Worm (Caenorhabditis elegans) whole organism, early embryonic: ENCODE results near the gene brap-2.

Source experiments
- B0310.2 ChIP-seq: sonication (generic microtip); optimal IDR thresholded peaks from 2 replicates; lab custom pipeline; 2016; ENCODE audit warnings: mild to moderate bottlenecking, missing genetic modification characterization, missing compliant biosample characterization
- F13C5.2 ChIP-seq: sonication (generic microtip); optimal IDR thresholded peaks from 2 replicates; lab custom pipeline; 2017; ENCODE audit warnings: mild to moderate bottlenecking, missing genetic modification characterization, inconsistent platforms, missing compliant biosample characterization
- aly-1 ChIP-seq: sonication (generic microtip); optimal IDR thresholded peaks from 2 replicates; lab custom pipeline; 2016; ENCODE audit warnings: missing genetic modification characterization, missing compliant biosample characterization
- ama-1 ChIP-seq: fragments of 150-350 bp; optimal IDR thresholded peaks from 2 replicates; lab custom pipeline; 2014
- ceh-13 ChIP-seq: fragments of 200-800 bp; sonication (Bioruptor generic); optimal IDR thresholded peaks from 2 replicates; lab custom pipeline; 2018; ENCODE audit warnings: mild to moderate bottlenecking, missing genetic modification characterization, missing compliant biosample characterization
- ceh-36 ChIP-seq: sonication (generic microtip); optimal IDR thresholded peaks from 2 replicates; lab custom pipeline; 2016; ENCODE audit warnings: missing genetic modification characterization, inconsistent platforms, missing compliant biosample characterization
- ets-7 ChIP-seq: sonication (generic microtip); optimal IDR thresholded peaks from 2 replicates; lab custom pipeline; 2016; ENCODE audit warnings: missing genotype, missing genetic modification characterization, missing compliant biosample characterization
- flt-1 ChIP-seq: fragments of 200-800 bp; sonication (Bioruptor generic); IDR thresholded peaks from 2 replicates; pipeline ENCODE4 v1.3.6; 2022; ENCODE audit warnings: missing genetic modification characterization, missing compliant biosample characterization
- hmbx-1 ChIP-seq: sonication (generic microtip); optimal IDR thresholded peaks from 2 replicates; lab custom pipeline; 2016; ENCODE audit warnings: mild to moderate bottlenecking, missing genetic modification characterization, missing compliant biosample characterization
- hmg-4 ChIP-seq: fragments of 200-800 bp; sonication (Bioruptor generic); optimal IDR thresholded peaks from 2 replicates; lab custom pipeline; 2018; ENCODE audit warnings: mild to moderate bottlenecking, missing genetic modification characterization, missing compliant biosample characterization
- hnd-1 ChIP-seq: sonication (generic microtip); optimal IDR thresholded peaks from 2 replicates; lab custom pipeline; 2016; ENCODE audit warnings: missing genetic modification characterization, missing compliant biosample characterization
- pes-1 ChIP-seq: fragments of 200-800 bp; sonication (Bioruptor generic); IDR thresholded peaks from 2 replicates; pipeline ENCODE4 v1.3.6; 2022; ENCODE audit warnings: missing genetic modification reagents, missing genetic modification characterization, missing compliant biosample characterization
- scrt-1 ChIP-seq: fragments of 200-800 bp; sonication (Bioruptor generic); IDR thresholded peaks from 2 replicates; pipeline ENCODE4 v1.3.6; 2022; ENCODE audit warnings: missing genetic modification characterization, missing compliant biosample characterization
- sea-1 ChIP-seq: fragments of 200-800 bp; sonication (Bioruptor generic); conservative IDR thresholded peaks from 2 replicates; pipeline ENCODE4 v1.3.6; 2022; ENCODE audit warnings: missing genetic modification characterization, missing compliant biosample characterization
- tbx-11 ChIP-seq: fragments of 200-800 bp; sonication (Bioruptor generic); IDR thresholded peaks from 2 replicates; pipeline ENCODE4 v1.3.6; 2022; ENCODE audit warnings: missing genetic modification characterization, missing compliant biosample characterization
- tbx-37 ChIP-seq: fragments of 200-800 bp; sonication (Bioruptor generic); conservative IDR thresholded peaks from 2 replicates; pipeline ENCODE4 v1.3.6; 2022; ENCODE audit warnings: missing genetic modification reagents, missing genetic modification characterization, missing compliant biosample characterization
- tra-4 ChIP-seq: sonication (generic microtip); optimal IDR thresholded peaks from 2 replicates; lab custom pipeline; 2017; ENCODE audit warnings: missing genetic modification characterization, missing compliant biosample characterization

The brap-2 gene

DNA sequence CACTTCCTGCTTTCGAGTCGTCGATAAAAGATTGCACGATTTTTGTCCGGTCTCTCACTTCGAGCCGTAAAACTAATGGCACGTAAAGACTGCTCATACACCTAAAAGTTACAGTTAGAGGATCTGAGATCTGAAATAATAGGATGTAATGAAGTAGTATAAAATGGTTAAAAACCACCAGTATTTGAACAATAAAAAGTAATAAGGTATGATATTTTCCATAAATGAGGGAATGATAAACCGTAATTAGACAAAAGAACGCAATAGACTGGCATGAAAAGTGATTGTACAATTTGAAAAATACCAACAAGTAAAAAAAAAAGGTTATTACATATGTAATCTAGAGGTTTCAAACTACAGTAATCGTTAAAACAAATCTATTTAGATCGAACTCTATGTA is at the start of gene brap-2:
brap-2 (minus strand) TSS at position 101 of the 400 bp plus-strand sequence.
- TF ChIP-seq hmbx-1 (tag; lab: Kevin White, UChicago) = no peak
- no peak for TF ChIP-seq B0310.2 (tag; lab: Kevin White, UChicago)
- TF ChIP-seq scrt-1 (GFP tag; lab: Robert Waterston, UW) = no peak
- TF ChIP-seq pes-1 (GFP tag; lab: Robert Waterston, UW) = no peak
- TF ChIP-seq ceh-36 (tag; lab: Kevin White, UChicago) = no peak
- TF ChIP-seq tra-4 (tag; lab: Kevin White, UChicago) = no peak
- TF ChIP-seq hnd-1 (tag; lab: Kevin White, UChicago) = no peak
- TF ChIP-seq tbx-11 (GFP tag; lab: Robert Waterston, UW) = no peak
- TF ChIP-seq sea-1 (GFP tag; lab: Robert Waterston, UW) = no peak
- TF ChIP-seq hmg-4 = no peak
- TF ChIP-seq ets-7 (tag; lab: Kevin White, UChicago) = no peak
- TF ChIP-seq aly-1 (tag; lab: Kevin White, UChicago) = no peak
- TF ChIP-seq tbx-37 = no peak
- TF ChIP-seq flt-1 (GFP tag; lab: Robert Waterston, UW) = no peak
- TF ChIP-seq ama-1 (lab: Kevin White, UChicago) = no peak
- TF ChIP-seq ceh-13 (GFP tag; lab: Kevin White, UChicago) = no peak

DNA sequence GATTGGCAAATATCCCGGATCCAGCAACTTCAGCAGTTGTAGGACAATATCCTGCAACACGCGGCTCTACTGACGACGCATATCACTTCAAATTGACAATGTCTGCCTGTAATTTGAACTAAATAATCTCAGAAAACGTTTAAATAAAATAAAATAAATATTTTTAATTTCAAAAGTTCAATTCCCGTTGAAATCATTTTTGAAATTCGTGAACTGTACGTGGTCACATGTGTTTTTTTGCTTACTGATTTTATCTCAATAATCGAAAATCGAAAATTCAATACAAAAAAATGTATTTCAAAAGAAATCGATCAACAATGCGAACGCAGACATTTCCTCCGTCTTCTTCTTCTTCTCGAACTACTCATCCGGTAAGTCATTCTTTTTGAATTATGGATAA is 44.6 kb upstream of the brap-2 start, which contains the start of gene F07F6.1:
F07F6.1 (plus strand) TSS at position 301 of the 400 bp plus-strand sequence.
- no peak for TF ChIP-seq tra-4 (tag; lab: Kevin White, UChicago)
- TF ChIP-seq ama-1 (lab: Kevin White, UChicago) = no peak
- TF ChIP-seq pes-1 (GFP tag; lab: Robert Waterston, UW) = no peak
- TF ChIP-seq hnd-1 (tag; lab: Kevin White, UChicago) = no peak
- TF ChIP-seq tbx-11 (GFP tag; lab: Robert Waterston, UW) = no peak
- TF ChIP-seq hmbx-1 (tag; lab: Kevin White, UChicago) = no peak
- no peak for TF ChIP-seq tbx-37
- no peak for TF ChIP-seq B0310.2 (tag; lab: Kevin White, UChicago)

DNA sequence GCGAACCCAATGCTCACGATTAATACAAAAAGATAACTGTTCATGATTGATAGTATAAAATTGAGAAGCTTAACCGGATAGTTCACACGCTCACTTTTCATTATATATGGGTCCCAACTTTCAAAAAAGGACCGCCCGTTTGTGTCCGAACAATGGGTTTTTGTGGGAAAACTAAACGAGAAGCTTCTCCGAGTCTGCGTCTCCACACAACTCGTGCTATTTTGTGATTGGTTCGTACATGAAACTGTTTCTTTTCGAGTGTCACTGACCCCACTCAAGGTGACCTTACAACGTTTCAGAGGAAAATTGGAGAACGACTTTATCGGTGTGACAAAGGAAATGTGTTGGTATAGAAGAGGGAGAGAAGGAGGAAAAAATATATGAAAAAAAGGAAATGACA is 43.8 kb upstream of the brap-2 start, which contains the start of gene dct-5:
dct-5 (minus strand) TSS at position 101 of the 400 bp plus-strand sequence.
- TF ChIP-seq tbx-11 (GFP tag; lab: Robert Waterston, UW) (no peak), hmbx-1 (tag; lab: Kevin White, UChicago) (no peak), ceh-36 (tag; lab: Kevin White, UChicago) (no peak)

- TF ChIP-seq pes-1 (GFP tag; lab: Robert Waterston, UW) = no peak
- no peak for TF ChIP-seq ceh-36 (tag; lab: Kevin White, UChicago)
- no peak for TF ChIP-seq ets-7 (tag; lab: Kevin White, UChicago)
Observed at ce11 chrII:5433069-5433468, 40.1 kb upstream of the brap-2 start, which contains the start of gene srx-114. Gene srx-114 (minus strand): TSS chrII:5433169.

DNA sequence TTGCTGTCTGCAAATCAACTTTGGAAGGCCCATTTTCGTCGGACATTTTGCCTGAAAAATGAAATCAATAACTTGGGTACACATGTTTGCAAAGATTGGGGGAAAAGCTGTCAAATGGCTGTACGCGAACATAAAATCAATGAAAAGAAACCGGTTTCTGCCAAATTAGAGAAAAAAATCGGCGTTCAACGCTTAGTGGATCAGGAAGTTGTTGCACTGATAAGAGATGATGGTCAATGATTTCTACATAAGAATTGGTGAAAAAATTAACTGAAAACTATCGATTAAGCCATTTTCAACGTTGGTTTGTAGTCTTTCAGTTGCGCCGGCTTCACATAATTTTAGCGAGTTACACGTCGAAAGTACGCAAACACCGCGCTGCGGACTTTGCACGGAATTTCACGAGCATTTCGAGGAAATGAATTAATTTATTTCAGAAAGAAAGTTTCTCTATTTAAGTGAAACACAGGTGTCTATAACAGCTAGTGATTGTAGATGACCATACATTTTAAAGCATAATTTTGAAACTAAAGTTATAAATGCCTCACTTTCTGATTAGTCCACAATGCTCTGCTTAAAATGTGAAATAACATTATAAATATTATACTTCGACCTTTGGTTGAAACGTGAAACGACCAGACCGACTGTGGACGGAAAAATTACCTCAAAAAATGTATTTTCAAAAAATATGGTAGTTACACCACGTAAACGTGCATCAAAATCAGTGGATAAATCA is 36.7 kb upstream of the brap-2 start, which contains the start of the genes F07F6.4 and F07F6.2:
F07F6.4 (minus strand) TSS at position 51 of the 736 bp plus-strand sequence.
F07F6.2 (plus strand) TSS at position 686 of the 736 bp plus-strand sequence.
- TF ChIP-seq F13C5.2 (tag; lab: Kevin White, UChicago) (peak; percentile 9), ceh-13 (GFP tag; lab: Kevin White, UChicago) (no peak)

DNA sequence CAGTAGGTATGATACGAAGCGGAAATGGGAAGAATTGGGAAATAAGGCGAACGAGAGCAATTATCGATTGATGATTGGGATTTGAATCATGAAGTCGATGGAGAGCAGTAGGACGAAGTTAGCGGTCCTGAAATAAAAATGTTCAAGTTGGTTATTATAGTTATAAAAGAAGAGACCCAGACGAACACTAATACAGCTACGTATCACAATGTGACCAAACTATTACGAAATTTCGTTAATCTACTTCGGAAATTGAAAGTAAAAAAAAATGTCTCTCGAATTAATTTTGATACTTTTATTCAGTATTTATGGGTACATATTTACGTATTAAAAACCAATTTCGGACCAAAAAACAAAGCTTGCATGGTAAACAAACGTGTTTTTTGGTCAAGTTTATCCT is 33.5 kb upstream of the brap-2 start:
- TF ChIP-seq tra-4 (tag; lab: Kevin White, UChicago) = no peak
- no peak for TF ChIP-seq tbx-11 (GFP tag; lab: Robert Waterston, UW)
- no peak for TF ChIP-seq ceh-36 (tag; lab: Kevin White, UChicago)
- TF ChIP-seq ama-1 (lab: Kevin White, UChicago) = no peak
- TF ChIP-seq F13C5.2 (tag; lab: Kevin White, UChicago) = no peak
- no peak for TF ChIP-seq B0310.2 (tag; lab: Kevin White, UChicago)
- TF ChIP-seq flt-1 (GFP tag; lab: Robert Waterston, UW) = no peak
- TF ChIP-seq hmg-4 = no peak
- no peak for TF ChIP-seq pes-1 (GFP tag; lab: Robert Waterston, UW)
- TF ChIP-seq ets-7 (tag; lab: Kevin White, UChicago) = no peak
- TF ChIP-seq aly-1 (tag; lab: Kevin White, UChicago) = no peak
- no peak for TF ChIP-seq sea-1 (GFP tag; lab: Robert Waterston, UW)
- TF ChIP-seq ceh-13 (GFP tag; lab: Kevin White, UChicago) = no peak
- no peak for TF ChIP-seq hmbx-1 (tag; lab: Kevin White, UChicago)
- TF ChIP-seq tbx-37 = no peak

DNA sequence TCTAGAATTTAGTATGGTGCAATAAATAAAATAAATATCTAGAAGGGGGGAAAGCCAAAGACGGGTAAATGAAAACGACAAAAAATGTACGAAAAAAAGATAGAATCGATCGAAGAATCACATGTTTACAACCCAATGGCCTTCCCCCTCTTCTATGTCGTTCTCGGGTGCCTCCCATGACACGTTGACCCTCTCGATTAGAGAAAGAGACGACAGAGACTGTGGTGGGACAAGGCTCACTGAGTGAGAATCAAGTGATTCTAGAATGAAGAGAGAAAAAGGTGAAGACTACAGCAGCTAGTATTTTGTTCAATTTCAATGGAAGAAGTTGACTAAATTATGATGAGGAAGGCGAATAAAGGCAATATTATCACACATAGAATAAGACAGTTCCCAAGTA is 33.1 kb upstream of the brap-2 start:
- TF ChIP-seq hmg-4 = peak; percentile 36
- TF ChIP-seq F13C5.2 (tag; lab: Kevin White, UChicago) = no peak

- no peak for TF ChIP-seq tra-4 (tag; lab: Kevin White, UChicago)
- no peak for TF ChIP-seq hmbx-1 (tag; lab: Kevin White, UChicago)
- no peak for TF ChIP-seq hmg-4
- TF ChIP-seq F13C5.2 (tag; lab: Kevin White, UChicago) = no peak
- no peak for TF ChIP-seq ceh-36 (tag; lab: Kevin White, UChicago)
- no peak for TF ChIP-seq B0310.2 (tag; lab: Kevin White, UChicago)
- TF ChIP-seq scrt-1 (GFP tag; lab: Robert Waterston, UW) = no peak
- no peak for TF ChIP-seq flt-1 (GFP tag; lab: Robert Waterston, UW)
- no peak for TF ChIP-seq aly-1 (tag; lab: Kevin White, UChicago)
- no peak for TF ChIP-seq tbx-37
- TF ChIP-seq ceh-13 (GFP tag; lab: Kevin White, UChicago) = no peak
- TF ChIP-seq ama-1 (lab: Kevin White, UChicago) = no peak
- TF ChIP-seq ets-7 (tag; lab: Kevin White, UChicago) = no peak
- no peak for TF ChIP-seq tbx-11 (GFP tag; lab: Robert Waterston, UW)
- TF ChIP-seq hnd-1 (tag; lab: Kevin White, UChicago) = no peak
- TF ChIP-seq sea-1 (GFP tag; lab: Robert Waterston, UW) = no peak
- TF ChIP-seq pes-1 (GFP tag; lab: Robert Waterston, UW) = no peak
Observed at ce11 chrII:5425633-5426032, 32.6 kb upstream of the brap-2 start, which contains the start of gene F07F6.8. Gene F07F6.8 (minus strand): TSS chrII:5425733.
